Worm (Caenorhabditis elegans) whole organism, mixed stage, embryonic: Measurements from ENCODE around the gene hcp-3.

Source experiments
- ces-1 ChIP-seq: fragments of 150-350 bp; optimal IDR thresholded peaks from 2 replicates; lab custom pipeline; 2014; ENCODE audit warnings: missing biosample characterization, missing genetic modification reagents, missing genetic modification characterization
- elt-1 ChIP-seq: sonication (generic microtip); optimal IDR thresholded peaks from 2 replicates; lab custom pipeline; 2017; ENCODE audit warnings: missing genetic modification characterization, mild to moderate bottlenecking, missing compliant biosample characterization, antibody characterized with exemption, moderate library complexity, borderline replicate concordance; ENCODE audit not compliant: insufficient read depth
- elt-3 ChIP-seq: fragments of 150-350 bp; optimal IDR thresholded peaks from 2 replicates; lab custom pipeline; 2014; ENCODE audit warnings: missing biosample characterization, missing genetic modification characterization
- mab-5 ChIP-seq: fragments of 150-350 bp; optimal IDR thresholded peaks from 2 replicates; lab custom pipeline; 2014; ENCODE audit warnings: missing biosample characterization, missing genetic modification characterization
- nhr-12 ChIP-seq: fragments of 150-350 bp; optimal IDR thresholded peaks from 2 replicates; lab custom pipeline; 2014; ENCODE audit warnings: missing biosample characterization, missing genetic modification characterization
- nhr-237 ChIP-seq: fragments of 150-350 bp; optimal IDR thresholded peaks from 2 replicates; lab custom pipeline; 2014; ENCODE audit warnings: missing biosample characterization, missing genetic modification characterization
- nhr-28 ChIP-seq: fragments of 150-350 bp; optimal IDR thresholded peaks from 2 replicates; lab custom pipeline; 2014; ENCODE audit warnings: missing biosample characterization, missing genetic modification characterization
- nhr-76 ChIP-seq: sonication (generic microtip); optimal IDR thresholded peaks from 2 replicates; lab custom pipeline; 2017; ENCODE audit warnings: missing biosample characterization, missing genetic modification characterization
- pha-4 ChIP-seq: fragments of 150-350 bp; optimal IDR thresholded peaks from 2 replicates; lab custom pipeline; 2018; ENCODE audit warnings: missing biosample characterization, missing genetic modification reagents, missing genetic modification characterization
- snpc-4 ChIP-seq: fragments of 150-350 bp; optimal IDR thresholded peaks from 2 replicates; lab custom pipeline; 2014; ENCODE audit warnings: missing biosample characterization, missing genetic modification characterization
- sptf-1 ChIP-seq: sonication (generic microtip); optimal IDR thresholded peaks from 2 replicates; lab custom pipeline; 2017; ENCODE audit warnings: mild to moderate bottlenecking, missing genetic modification characterization, moderate library complexity, missing compliant biosample characterization
- unc-62 ChIP-seq: fragments of 150-350 bp; optimal IDR thresholded peaks from 2 replicates; lab custom pipeline; 2014; ENCODE audit warnings: missing biosample characterization, missing genetic modification reagents, missing genetic modification characterization

- no peak for TF ChIP-seq pha-4 (tag; lab: Kevin White, UChicago)
- no peak for TF ChIP-seq sptf-1 (tag; lab: Kevin White, UChicago)
- no peak for TF ChIP-seq elt-3 (tag; lab: Kevin White, UChicago)
- TF ChIP-seq nhr-76 = no peak
- TF ChIP-seq nhr-28 (tag; lab: Kevin White, UChicago) = no peak
- TF ChIP-seq unc-62 = no peak
- TF ChIP-seq snpc-4 = no peak
- TF ChIP-seq ces-1 = no peak
- TF ChIP-seq mab-5 (tag; lab: Kevin White, UChicago) = no peak
- TF ChIP-seq nhr-12 (tag; lab: Kevin White, UChicago) = no peak
- TF ChIP-seq elt-1 (tag; lab: Kevin White, UChicago) = no peak
- no peak for TF ChIP-seq nhr-237
These were observed 35.6 kb upstream of the hcp-3 start, which contains the start of gene C15H7.3 for ce11 chrIII:9651871-9652270.
